Fruit fly (Drosophila melanogaster) whole organism: ENCODE results near the gene dsx.

ENCODE experiments used
- CG8478 ChIP-seq: fragments of >200 bp; optimal IDR thresholded peaks from 2 replicates; lab custom pipeline; 2018; ENCODE audit warnings: inconsistent platforms
- Dll ChIP-seq: fragments of >200 bp; optimal IDR thresholded peaks from 2 replicates; lab custom pipeline; 2017
- EcR ChIP-seq, 2 experiments: fragments of >200 bp; optimal IDR thresholded peaks; 2 replicates each; lab custom pipeline; 2017; ENCODE audit warnings: missing biosample characterization in 2 of 2, missing genetic modification characterization in 2 of 2, missing genetic modification reagents in 2 of 2
- pan ChIP-seq: fragments of >200 bp; optimal IDR thresholded peaks from 2 replicates; lab custom pipeline; 2017
- psq ChIP-seq: fragments of >200 bp; optimal IDR thresholded peaks from 2 replicates; lab custom pipeline; 2017
- usp ChIP-seq: fragments of >200 bp; optimal IDR thresholded peaks from 2 replicates; lab custom pipeline; 2017; ENCODE audit warnings: missing biosample characterization, missing genetic modification characterization, mixed read lengths

The dsx gene

dm6 chr3R:7953041-7953788 lies 14.0 kb downstream of the dsx start:
- no peak for TF ChIP-seq usp
- TF ChIP-seq pan (lab: Kevin White, UChicago), result no peak
- no peak for TF ChIP-seq Dll (lab: Kevin White, UChicago)
- TF ChIP-seq EcR (GFP tag; optimal IDR thresholded peaks at IDR 0.05; lab: Kevin White, UChicago), result no peak

dm6 chr3R:7950147-7950546 lies 17.1 kb downstream of the dsx start:
- TF ChIP-seq usp (no peak), pan (lab: Kevin White, UChicago) (no peak), psq (no peak), Dll (lab: Kevin White, UChicago) (no peak), EcR (GFP tag; optimal IDR thresholded peaks at IDR 0.05; lab: Kevin White, UChicago) (no peak), CG8478 (lab: Kevin White, UChicago) (no peak)

- no peak for TF ChIP-seq usp
- no peak for TF ChIP-seq Dll (lab: Kevin White, UChicago)
- no peak for TF ChIP-seq pan (lab: Kevin White, UChicago)
- no peak for TF ChIP-seq psq
- TF ChIP-seq CG8478 (lab: Kevin White, UChicago), result no peak
- no peak for TF ChIP-seq EcR (GFP tag; optimal IDR thresholded peaks at IDR 0.05; lab: Kevin White, UChicago)
These were observed 19.9 kb downstream of the dsx start for dm6 chr3R:7947349-7947748.

dm6 chr3R:7944699-7945349 lies 22.4 kb downstream of the dsx start:
- no peak for TF ChIP-seq psq

- TF ChIP-seq usp (no peak), psq (no peak), Dll (lab: Kevin White, UChicago) (no peak), EcR (GFP tag; optimal IDR thresholded peaks at IDR 0.05; lab: Kevin White, UChicago) (no peak), pan (lab: Kevin White, UChicago) (no peak), CG8478 (lab: Kevin White, UChicago) (no peak)
These were observed 30.3 kb downstream of the dsx start for dm6 chr3R:7936786-7937363.

dm6 chr3R:7926354-7926753 lies 40.9 kb downstream of the dsx start:
- TF ChIP-seq pan (lab: Kevin White, UChicago) (no peak), Dll (lab: Kevin White, UChicago) (no peak), CG8478 (lab: Kevin White, UChicago) (no peak), psq (no peak), usp (no peak), EcR (GFP tag; optimal IDR thresholded peaks at IDR 0.05; lab: Kevin White, UChicago) (no peak)

dm6 chr3R:7920196-7920595 lies 47.0 kb downstream of the dsx start, which contains the start of the genes CG10445 and lds:
TSS of gene CG10445 (minus strand) at chr3R:7920299.
TSS of gene lds (plus strand) at chr3R:7920431.
- no peak for TF ChIP-seq usp

- TF ChIP-seq psq (no peak), CG8478 (lab: Kevin White, UChicago) (no peak), EcR (GFP tag; optimal IDR thresholded peaks at IDR 0.05; lab: Kevin White, UChicago) (no peak), usp (no peak), pan (lab: Kevin White, UChicago) (no peak), Dll (lab: Kevin White, UChicago) (no peak)
These were observed 53.7 kb downstream of the dsx start, which contains the start of gene kipf for dm6 chr3R:7913551-7913950. TSS of gene kipf (plus strand) at chr3R:7913851.

dm6 chr3R:7913139-7913538 lies 54.1 kb downstream of the dsx start, which contains the start of gene Rfk:
TSS of gene Rfk (minus strand) at chr3R:7913290.
- TF ChIP-seq usp (no peak), psq (no peak), Dll (lab: Kevin White, UChicago) (no peak), CG8478 (lab: Kevin White, UChicago) (no peak), pan (lab: Kevin White, UChicago) (no peak), EcR (GFP tag; optimal IDR thresholded peaks at IDR 0.05; lab: Kevin White, UChicago) (no peak)

dm6 chr3R:7911482-7911881 lies 55.7 kb downstream of the dsx start, which contains the start of gene Prat:
TSS of gene Prat (minus strand) at chr3R:7911779.
- TF ChIP-seq pan (lab: Kevin White, UChicago) (no peak), usp (no peak), psq (no peak), CG8478 (lab: Kevin White, UChicago) (no peak), Dll (lab: Kevin White, UChicago) (no peak), EcR (GFP tag; optimal IDR thresholded peaks at IDR 0.05; lab: Kevin White, UChicago) (no peak)

- no peak for TF ChIP-seq usp
- TF ChIP-seq psq, result no peak
- no peak for TF ChIP-seq EcR (GFP tag; optimal IDR thresholded peaks at IDR 0.05; lab: Kevin White, UChicago)
- TF ChIP-seq pan (lab: Kevin White, UChicago), result no peak
- TF ChIP-seq CG8478 (lab: Kevin White, UChicago), result no peak
- no peak for TF ChIP-seq Dll (lab: Kevin White, UChicago)
These were observed 59.9 kb downstream of the dsx start, which contains the start of the genes Taf7 and EMC1 for dm6 chr3R:7907311-7907710. TSS of gene Taf7 (plus strand) at chr3R:7907333. TSS of gene EMC1 (minus strand) at chr3R:7907363.

dm6 chr3R:7902313-7902872 lies 64.8 kb downstream of the dsx start, which contains the start of gene mRpS9:
TSS of gene mRpS9 (minus strand) at chr3R:7902667.
- TF ChIP-seq psq (no peak), Dll (lab: Kevin White, UChicago) (no peak), CG8478 (lab: Kevin White, UChicago) (no peak), EcR (GFP tag; optimal IDR thresholded peaks at IDR 0.05; lab: Kevin White, UChicago) (no peak), pan (lab: Kevin White, UChicago) (no peak), usp (no peak)
